Worm (Caenorhabditis elegans): Measurements from ENCODE around the gene nlp-33.

nlp-33 gene

DNA sequence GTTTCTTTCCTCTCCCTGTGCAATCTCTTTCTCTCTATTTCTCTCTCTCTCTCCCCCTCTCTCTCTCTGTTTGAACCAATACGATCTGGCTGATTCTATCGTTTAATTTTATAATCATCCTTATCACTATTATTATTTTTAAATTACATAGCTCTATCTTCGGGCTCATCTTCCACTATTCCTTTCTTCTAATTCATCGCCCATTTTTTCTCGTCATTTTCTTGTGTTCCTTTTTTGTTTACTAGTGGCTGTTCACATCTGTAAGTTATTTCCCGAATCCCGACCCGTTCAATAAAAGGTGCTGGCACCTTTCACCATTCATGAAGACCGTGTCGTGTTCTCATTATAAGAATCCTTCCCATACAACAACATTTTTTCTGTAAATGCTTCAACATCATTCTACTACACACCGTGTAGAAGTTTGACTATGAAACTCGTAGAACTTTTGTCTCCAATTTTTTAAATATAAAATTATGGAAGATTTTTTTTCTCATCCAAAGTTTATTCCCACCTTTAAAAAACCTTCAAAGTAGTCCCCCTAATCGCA is 28.9 kb upstream of the nlp-33 start:
- no peak for TF ChIP-seq B0310.2 (tag; optimal IDR thresholded peaks at IDR 0.05)
- no peak for TF ChIP-seq pes-1 (GFP tag; IDR thresholded peaks at IDR 0.05)
- no peak for TF ChIP-seq hnd-1 (tag; optimal IDR thresholded peaks at IDR 0.05)

DNA sequence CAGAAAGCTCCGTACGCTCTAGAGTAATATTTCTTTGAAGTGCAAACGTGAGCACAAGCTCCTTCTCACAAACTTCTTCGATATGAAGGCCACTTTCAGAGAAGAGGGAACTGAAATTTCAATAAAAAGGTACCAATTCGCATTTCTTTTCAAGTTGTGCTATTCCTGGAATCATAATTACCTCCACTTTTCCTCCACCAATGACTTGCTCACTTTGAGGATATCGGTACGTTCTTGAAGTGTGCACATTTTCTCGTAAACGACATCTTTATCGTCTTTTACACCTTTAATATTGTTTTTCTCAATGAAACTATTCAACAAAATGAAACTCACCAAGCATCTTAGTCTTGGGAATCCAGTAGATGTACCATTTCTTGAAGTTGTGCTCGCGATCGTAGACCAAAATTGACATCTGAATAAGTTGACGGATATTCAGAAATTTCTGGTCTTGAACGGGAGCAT is 27.8 kb upstream of the nlp-33 start, which contains the start of gene scb-1:
Gene scb-1, minus strand, starts transcription at position 412 of the 462 bp plus-strand sequence.
- TF ChIP-seq B0310.2 (tag; optimal IDR thresholded peaks at IDR 0.05) (no peak), flt-1 (GFP tag; IDR thresholded peaks at IDR 0.05) (no peak), ets-7 (tag; optimal IDR thresholded peaks at IDR 0.05) (no peak)

DNA sequence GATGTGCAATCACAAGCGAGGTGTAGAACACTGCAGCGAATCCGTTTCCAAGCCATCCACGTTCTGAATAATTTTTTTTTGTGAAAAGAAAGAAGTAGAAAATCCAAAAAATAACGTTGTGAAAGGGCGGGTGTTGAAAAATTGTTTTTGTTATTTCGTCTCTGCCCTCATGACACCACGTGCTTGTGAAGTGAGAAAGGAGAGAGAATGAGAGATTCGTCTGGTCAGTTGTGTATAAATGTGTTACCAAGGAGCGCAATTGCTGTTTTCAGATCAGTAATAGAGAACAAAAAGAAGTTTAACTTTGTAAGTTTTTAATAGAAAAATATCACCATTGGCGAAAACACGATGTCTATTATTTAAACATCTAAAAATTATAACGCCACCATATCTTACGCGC is 25.9 kb upstream of the nlp-33 start:
- no peak for TF ChIP-seq sea-1 (GFP tag; conservative IDR thresholded peaks at IDR 0.05)
- no peak for TF ChIP-seq tra-4 (tag; optimal IDR thresholded peaks at IDR 0.05)
- TF ChIP-seq ets-7 (tag; optimal IDR thresholded peaks at IDR 0.05) = no peak
- TF ChIP-seq flt-1 (GFP tag; IDR thresholded peaks at IDR 0.05) = no peak
- no peak for TF ChIP-seq tbx-11 (GFP tag; IDR thresholded peaks at IDR 0.05)
- no peak for TF ChIP-seq hmg-4 (GFP tag; optimal IDR thresholded peaks at IDR 0.05)
- no peak for TF ChIP-seq hnd-1 (tag; optimal IDR thresholded peaks at IDR 0.05)
- TF ChIP-seq hmbx-1 (tag; optimal IDR thresholded peaks at IDR 0.05) = no peak
- TF ChIP-seq B0310.2 (tag; optimal IDR thresholded peaks at IDR 0.05) = no peak
- TF ChIP-seq scrt-1 (GFP tag; IDR thresholded peaks at IDR 0.05) = no peak
- no peak for TF ChIP-seq ceh-36 (tag; optimal IDR thresholded peaks at IDR 0.05)
- no peak for TF ChIP-seq aly-1 (tag; optimal IDR thresholded peaks at IDR 0.05)
- TF ChIP-seq tbx-37 (GFP tag; conservative IDR thresholded peaks at IDR 0.05) = no peak
- TF ChIP-seq F13C5.2 (tag; optimal IDR thresholded peaks at IDR 0.05) = no peak
- no peak for TF ChIP-seq pes-1 (GFP tag; IDR thresholded peaks at IDR 0.05)

DNA sequence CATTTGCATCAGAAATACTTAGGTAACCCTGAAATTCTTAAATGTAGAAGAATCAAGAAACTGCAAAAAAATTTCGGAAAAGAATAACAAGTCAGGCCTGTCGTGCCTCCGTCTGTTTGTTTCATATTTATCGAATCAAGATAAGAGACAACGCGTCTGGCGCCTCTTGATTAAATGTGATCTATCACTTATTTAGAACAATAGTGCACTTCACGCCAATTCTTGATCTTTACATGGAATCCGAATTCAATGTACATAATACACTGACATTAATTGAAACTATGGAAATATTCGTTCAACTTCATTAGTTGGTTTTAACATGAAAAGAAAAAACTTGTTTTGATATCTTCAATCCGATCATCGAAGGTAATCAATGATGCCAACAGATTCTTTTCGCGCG is 24.7 kb upstream of the nlp-33 start, which contains the start of gene mboa-2:
Gene mboa-2, minus strand, starts transcription at position 28 of the 400 bp plus-strand sequence.
- TF ChIP-seq B0310.2 (tag; optimal IDR thresholded peaks at IDR 0.05) (no peak), flt-1 (GFP tag; IDR thresholded peaks at IDR 0.05) (no peak), pes-1 (GFP tag; IDR thresholded peaks at IDR 0.05) (no peak), hmbx-1 (tag; optimal IDR thresholded peaks at IDR 0.05) (no peak), ceh-36 (tag; optimal IDR thresholded peaks at IDR 0.05) (no peak), tbx-11 (GFP tag; IDR thresholded peaks at IDR 0.05) (no peak), F13C5.2 (tag; optimal IDR thresholded peaks at IDR 0.05) (no peak), sea-1 (GFP tag; conservative IDR thresholded peaks at IDR 0.05) (no peak)

DNA sequence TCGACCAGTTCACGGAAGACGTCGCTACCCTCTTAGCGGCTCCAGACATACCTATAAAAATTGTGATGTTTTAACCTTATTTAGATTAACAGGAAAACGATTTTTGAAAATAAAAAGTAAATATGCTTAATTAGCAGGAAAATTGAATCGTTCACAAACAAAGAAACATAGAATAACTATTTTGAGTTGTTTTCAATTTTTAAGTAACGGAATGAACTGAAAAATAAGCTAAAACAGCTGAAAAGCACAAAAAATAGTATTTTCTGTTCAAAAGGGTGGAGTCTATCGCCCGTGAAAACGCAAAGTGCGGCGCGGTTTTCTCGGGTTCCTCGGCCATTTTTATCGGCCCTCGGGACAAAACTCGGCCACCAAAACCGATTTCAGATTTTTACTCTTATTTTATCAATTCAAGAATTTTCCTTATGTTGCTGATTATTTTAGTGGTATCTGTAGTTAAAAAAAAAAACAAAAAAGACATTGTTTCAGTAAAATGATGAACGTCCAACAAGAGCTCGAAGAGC is 23.3 kb upstream of the nlp-33 start, which contains the start of the genes atp-5 and lmtr-3:
Gene atp-5, minus strand, starts transcription at position 51 of the 521 bp plus-strand sequence.
Gene lmtr-3, plus strand, starts transcription at position 370 of the 521 bp plus-strand sequence.
- TF ChIP-seq ets-7 (tag; optimal IDR thresholded peaks at IDR 0.05) (no peak), tra-4 (tag; optimal IDR thresholded peaks at IDR 0.05) (no peak), ceh-13 (GFP tag; optimal IDR thresholded peaks at IDR 0.05) (no peak), B0310.2 (tag; optimal IDR thresholded peaks at IDR 0.05) (no peak), flt-1 (GFP tag; IDR thresholded peaks at IDR 0.05) (no peak), F13C5.2 (tag; optimal IDR thresholded peaks at IDR 0.05) (peak; percentile 36), ama-1 (optimal IDR thresholded peaks at IDR 0.05) (no peak), sea-1 (GFP tag; conservative IDR thresholded peaks at IDR 0.05) (no peak), tbx-11 (GFP tag; IDR thresholded peaks at IDR 0.05) (0 out of 2 replicates have a peak, but pooled peaks have one; percentile 36), ceh-36 (tag; optimal IDR thresholded peaks at IDR 0.05) (no peak), scrt-1 (GFP tag; IDR thresholded peaks at IDR 0.05) (no peak), aly-1 (tag; optimal IDR thresholded peaks at IDR 0.05) (no peak), tbx-37 (GFP tag; conservative IDR thresholded peaks at IDR 0.05) (peak; percentile 76; the same call in 1 of the 2 replicates), hmbx-1 (tag; optimal IDR thresholded peaks at IDR 0.05) (no peak), pes-1 (GFP tag; IDR thresholded peaks at IDR 0.05) (no peak), hmg-4 (GFP tag; optimal IDR thresholded peaks at IDR 0.05) (peak; percentile 38), hnd-1 (tag; optimal IDR thresholded peaks at IDR 0.05) (no peak)

DNA sequence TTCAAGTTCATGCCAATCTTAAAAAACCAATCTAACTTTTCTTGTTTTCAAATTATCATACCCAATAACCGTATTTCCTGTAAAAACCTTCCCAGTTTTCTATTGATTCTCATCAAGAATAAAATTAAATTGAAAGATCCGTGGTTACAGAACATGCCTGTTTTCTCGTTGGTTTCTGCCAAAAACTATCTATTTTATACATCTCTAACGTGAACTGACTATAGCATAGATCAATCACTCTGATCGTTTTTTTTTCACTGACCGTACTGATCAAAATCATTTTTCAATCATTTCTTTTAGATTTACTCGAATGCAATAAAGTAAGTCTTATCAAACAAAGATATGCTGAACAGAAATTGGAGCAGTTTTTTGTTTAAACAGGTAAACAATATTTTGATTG is 22.2 kb upstream of the nlp-33 start, which contains the start of gene C06H2.2:
Gene C06H2.2, plus strand, starts transcription at position 301 of the 400 bp plus-strand sequence.
- TF ChIP-seq flt-1 (GFP tag; IDR thresholded peaks at IDR 0.05) = no peak
- TF ChIP-seq B0310.2 (tag; optimal IDR thresholded peaks at IDR 0.05) = no peak
- no peak for TF ChIP-seq scrt-1 (GFP tag; IDR thresholded peaks at IDR 0.05)
- TF ChIP-seq hmg-4 (GFP tag; optimal IDR thresholded peaks at IDR 0.05) = no peak
- no peak for TF ChIP-seq ceh-13 (GFP tag; optimal IDR thresholded peaks at IDR 0.05)
- no peak for TF ChIP-seq pes-1 (GFP tag; IDR thresholded peaks at IDR 0.05)
- TF ChIP-seq sea-1 (GFP tag; conservative IDR thresholded peaks at IDR 0.05) = no peak
- TF ChIP-seq tra-4 (tag; optimal IDR thresholded peaks at IDR 0.05) = no peak
- TF ChIP-seq F13C5.2 (tag; optimal IDR thresholded peaks at IDR 0.05) = no peak
- TF ChIP-seq ets-7 (tag; optimal IDR thresholded peaks at IDR 0.05) = no peak
- TF ChIP-seq ama-1 (optimal IDR thresholded peaks at IDR 0.05) = no peak
- TF ChIP-seq aly-1 (tag; optimal IDR thresholded peaks at IDR 0.05) = no peak
- no peak for TF ChIP-seq hmbx-1 (tag; optimal IDR thresholded peaks at IDR 0.05)
- no peak for TF ChIP-seq tbx-11 (GFP tag; IDR thresholded peaks at IDR 0.05)
- TF ChIP-seq tbx-37 (GFP tag; conservative IDR thresholded peaks at IDR 0.05) = no peak
- TF ChIP-seq hnd-1 (tag; optimal IDR thresholded peaks at IDR 0.05) = no peak

DNA sequence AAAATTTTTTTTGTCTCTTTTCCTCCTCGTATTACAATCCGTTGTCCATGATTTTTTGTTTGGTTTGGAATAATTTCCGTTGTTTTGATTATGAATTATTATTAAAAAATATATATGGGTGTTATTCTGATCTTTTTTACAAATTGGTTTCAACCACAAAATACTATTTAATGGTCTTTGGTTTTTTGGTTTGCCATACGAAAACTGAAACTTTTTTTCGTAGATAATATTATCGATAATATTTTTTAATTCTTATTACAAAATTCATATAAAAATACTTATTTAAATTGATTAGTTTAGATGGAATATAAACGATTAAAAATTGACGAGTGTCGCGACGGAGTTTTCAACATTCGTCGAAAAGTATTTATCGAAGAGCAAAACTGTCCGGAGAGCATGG is 19.9 kb upstream of the nlp-33 start, which contains the start of gene jmjd-5:
Gene jmjd-5, plus strand, starts transcription at position 301 of the 400 bp plus-strand sequence.
- TF ChIP-seq flt-1 (GFP tag; IDR thresholded peaks at IDR 0.05) (no peak), ets-7 (tag; optimal IDR thresholded peaks at IDR 0.05) (no peak)

DNA sequence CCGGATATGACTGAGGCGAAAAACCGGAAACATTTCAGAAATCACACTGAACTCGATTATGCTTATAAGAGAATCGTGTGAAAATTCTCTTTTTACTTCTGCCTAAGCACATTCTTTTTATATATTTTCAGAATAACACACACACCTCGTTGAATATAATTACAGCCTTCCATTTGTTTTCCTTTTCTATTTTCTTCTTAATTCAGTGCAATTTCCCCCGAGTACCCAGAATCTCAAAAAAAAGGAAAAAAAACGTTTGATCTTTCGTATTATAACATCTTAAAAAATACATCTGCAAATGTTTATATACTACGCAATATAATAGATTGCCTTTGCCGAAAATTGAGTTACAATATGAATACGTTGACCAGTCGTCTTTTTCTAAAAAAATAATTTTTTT is 15.3 kb upstream of the nlp-33 start:
- TF ChIP-seq pes-1 (GFP tag; IDR thresholded peaks at IDR 0.05) = no peak
- no peak for TF ChIP-seq ceh-13 (GFP tag; optimal IDR thresholded peaks at IDR 0.05)
